Fruit fly (Drosophila melanogaster): ENCODE measurements around the gene CG31698.
A peak's percentile ranks its signal among the peaks of the same experiment; 100 is the strongest.

The CG31698 gene

dm6 chr2L:3145470-3145869 lies 28.2 kb downstream of the CG31698 start, which contains the start of gene ND-B14.5B (continued):
- TF ChIP-seq Bgb (GFP tag; IDR thresholded peaks at IDR 0.05; ENCODE audit: partially characterized antibody) (peak; percentile 85), CG13287 (GFP tag; IDR thresholded peaks at IDR 0.05; ENCODE audit: partially characterized antibody) (peak; percentile 82), vvl (GFP tag; IDR thresholded peaks at IDR 0.05) (peak; percentile 75), sqz (GFP tag; optimal IDR thresholded peaks at IDR 0.05) (no peak), CG14050 (GFP tag; IDR thresholded peaks at IDR 0.05) (no peak), CG3847 (GFP tag; IDR thresholded peaks at IDR 0.05) (no peak), sens (GFP tag) (peak; percentile 55), hbn (GFP tag; IDR thresholded peaks at IDR 0.05; ENCODE audit: partially characterized antibody) (peak; percentile 62), CG31224 (GFP tag; IDR thresholded peaks at IDR 0.05) (no peak)

DNA sequence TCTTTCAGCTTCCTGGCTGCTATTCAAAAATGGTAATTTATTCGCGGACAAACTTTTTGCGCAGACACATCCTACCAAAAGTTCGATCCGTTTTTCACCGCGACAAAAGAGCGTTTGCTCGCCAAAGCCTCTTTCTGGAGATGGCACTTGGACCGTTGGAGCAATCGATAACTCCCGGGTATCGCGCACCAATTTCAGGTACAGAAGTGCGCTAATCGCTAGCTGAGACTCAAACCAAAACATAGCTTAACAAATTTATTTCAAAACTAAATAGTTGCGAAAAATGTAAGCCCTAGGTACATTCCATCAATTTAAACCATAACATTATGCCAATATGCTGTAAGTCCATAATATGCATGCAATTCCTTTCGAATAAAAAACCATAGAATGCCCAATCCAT lies 28.9 kb downstream of the CG31698 start, which contains the start of gene toc:
toc (minus strand) TSS at position 78 of the 400 bp plus-strand sequence.
- TF ChIP-seq CG32772 (GFP tag; IDR thresholded peaks at IDR 0.05) (no peak), CG31388 (GFP tag; optimal IDR thresholded peaks at IDR 0.05) (no peak), hb (GFP tag; IDR thresholded peaks at IDR 0.05; ENCODE audit: partially characterized antibody) (peak; percentile 79), ara (GFP tag; IDR thresholded peaks at IDR 0.05) (no peak), B-H2 (GFP tag; optimal IDR thresholded peaks at IDR 0.05) (no peak), Xbp1 (GFP tag; optimal IDR thresholded peaks at IDR 0.05) (no peak), bcd (GFP tag; optimal IDR thresholded peaks at IDR 0.05) (peak; percentile 16), CG18011 (GFP tag; optimal IDR thresholded peaks at IDR 0.05) (no peak), CG9876 (GFP tag; optimal IDR thresholded peaks at IDR 0.05) (no peak), CG17912 (GFP tag; optimal IDR thresholded peaks at IDR 0.05) (no peak), Dref (GFP tag; IDR thresholded peaks at IDR 0.05) (peak; percentile 91), vnd (GFP tag; IDR thresholded peaks at IDR 0.05; ENCODE audit: partially characterized antibody) (peak; percentile 80), croc (GFP tag; conservative IDR thresholded peaks at IDR 0.05) (no peak), kay (GFP tag; optimal IDR thresholded peaks at IDR 0.05) (no peak), her (GFP tag; optimal IDR thresholded peaks at IDR 0.05) (peak; percentile 14), CG8478 (optimal IDR thresholded peaks at IDR 0.05) (no peak), CG18476 (GFP tag; optimal IDR thresholded peaks at IDR 0.05) (no peak), Fer3 (tag; optimal IDR thresholded peaks at IDR 0.05) (no peak), CG14667 (GFP tag; IDR thresholded peaks at IDR 0.05) (no peak), CG16863 (GFP tag; optimal IDR thresholded peaks at IDR 0.05) (no peak), zf30C (GFP tag; optimal IDR thresholded peaks at IDR 0.05) (no peak), slbo (GFP tag; IDR thresholded peaks at IDR 0.05) (peak; percentile 27; the same call in 1 of the 2 replicates), CG10267 (tag; optimal IDR thresholded peaks at IDR 0.05) (peak; percentile 12), Six4 (GFP tag; optimal IDR thresholded peaks at IDR 0.05) (no peak), ftz-f1 (GFP tag; optimal IDR thresholded peaks at IDR 0.05) (no peak), bab2 (GFP tag; optimal IDR thresholded peaks at IDR 0.05) (no peak), Dbx (GFP tag; IDR thresholded peaks at IDR 0.05) (peak; percentile 22; the same call in 1 of the 3 replicates), CG10366 (GFP tag; IDR thresholded peaks at IDR 0.05) (no peak), Dll (GFP tag; IDR thresholded peaks at IDR 0.05; ENCODE audit: partially characterized antibody) (peak; percentile 79), gem (tag; optimal IDR thresholded peaks at IDR 0.05) (no peak), TFAM (GFP tag; optimal IDR thresholded peaks at IDR 0.05) (no peak), CG13775 (GFP tag; optimal IDR thresholded peaks at IDR 0.05) (no peak), CG15479 (GFP tag; optimal IDR thresholded peaks at IDR 0.05) (no peak), lbe (GFP tag; optimal IDR thresholded peaks at IDR 0.05) (no peak), Kr (GFP tag; optimal IDR thresholded peaks at IDR 0.05) (no peak), Neu2 (GFP tag; optimal IDR thresholded peaks at IDR 0.05; ENCODE audit: borderline replicate concordance) (no peak), jing (GFP tag; optimal IDR thresholded peaks at IDR 0.05) (no peak), CG10321 (GFP tag; IDR thresholded peaks at IDR 0.05) (no peak), ash1 (GFP tag; optimal IDR thresholded peaks at IDR 0.05) (no peak), CG30431 (GFP tag; optimal IDR thresholded peaks at IDR 0.05) (no peak), unc-4 (GFP tag; IDR thresholded peaks at IDR 0.05; ENCODE audit: partially characterized antibody) (peak; percentile 85), CG4328 (GFP tag; optimal IDR thresholded peaks at IDR 0.05) (no peak)

All from whole organism, embryonic.